Worm (Caenorhabditis elegans) whole organism, L1 larva: ENCODE data around the gene cyy-1.

Experiments
- C04F5.9 ChIP-seq: sonication (generic microtip); optimal IDR thresholded peaks from 2 replicates; lab custom pipeline; 2016; ENCODE audit warnings: missing genetic modification characterization, missing compliant biosample characterization
- C16A3.4 ChIP-seq: fragments of 150-350 bp; optimal IDR thresholded peaks from 2 replicates; lab custom pipeline; 2014; ENCODE audit warnings: missing biosample characterization, missing genetic modification characterization
- F16B12.6 ChIP-seq: fragments of 150-350 bp; optimal IDR thresholded peaks from 2 replicates; lab custom pipeline; 2014; ENCODE audit warnings: missing biosample characterization, missing genetic modification characterization
- Y116A8C.19 ChIP-seq: sonication (generic microtip); optimal IDR thresholded peaks from 2 replicates; lab custom pipeline; 2016; ENCODE audit warnings: missing compliant biosample characterization, missing genetic modification characterization, borderline replicate concordance
- aha-1 ChIP-seq: fragments of 150-350 bp; optimal IDR thresholded peaks from 2 replicates; lab custom pipeline; 2014; ENCODE audit warnings: missing biosample characterization, missing genetic modification characterization
- alr-1 ChIP-seq: fragments of 200-800 bp; sonication (Bioruptor generic); optimal IDR thresholded peaks from 2 replicates; lab custom pipeline; 2018; ENCODE audit warnings: borderline replicate concordance, mild to moderate bottlenecking, missing genetic modification characterization, missing compliant biosample characterization
- aly-2 ChIP-seq: fragments of 150-350 bp; optimal IDR thresholded peaks from 2 replicates; lab custom pipeline; 2014; ENCODE audit warnings: missing biosample characterization, missing genetic modification characterization
- blmp-1 ChIP-seq: fragments of 150-350 bp; optimal IDR thresholded peaks from 2 replicates; lab custom pipeline; 2014; ENCODE audit warnings: missing biosample characterization, missing genetic modification characterization
- ceh-63 ChIP-seq: fragments of 200-800 bp; sonication (Bioruptor generic); optimal IDR thresholded peaks from 2 replicates; lab custom pipeline; 2018; ENCODE audit warnings: mild to moderate bottlenecking, missing genetic modification characterization, missing compliant biosample characterization
- ceh-82 ChIP-seq, 3 experiments: fragments of 150-350 bp in 1 of 3; sonication (generic microtip) in 2 of 3; optimal IDR thresholded peaks; 2 replicates each; lab custom pipeline; 2014 to 2017; ENCODE audit warnings: missing biosample characterization in 3 of 3, missing genetic modification characterization in 3 of 3
- ces-1 ChIP-seq: fragments of 150-350 bp; optimal IDR thresholded peaks from 2 replicates; lab custom pipeline; 2014; ENCODE audit warnings: missing biosample characterization, missing genetic modification reagents, missing genetic modification characterization
- dpl-1 ChIP-seq, 3 experiments: fragments of 150-350 bp in 2 of 3; sonication (generic microtip) in 1 of 3; optimal IDR thresholded peaks; 2 replicates each; lab custom pipeline; 2014 to 2017; ENCODE audit warnings: missing biosample characterization in 3 of 3, missing genetic modification characterization in 3 of 3, missing genetic modification reagents in 3 of 3
- efl-1 ChIP-seq, 4 experiments: fragments of 150-350 bp; optimal IDR thresholded peaks in 3 of 4; peaks in 1 of 4; 1 replicate in 1 of 4; 2 replicates in 3 of 4; lab custom pipeline; 2014; ENCODE audit warnings: missing biosample characterization in 2 of 4, missing genetic modification characterization in 2 of 4, missing genetic modification reagents in 2 of 4
- efl-3 ChIP-seq: fragments of 200-800 bp; sonication (Bioruptor generic); optimal IDR thresholded peaks from 2 replicates; lab custom pipeline; 2018; ENCODE audit warnings: mild to moderate bottlenecking, missing genetic modification characterization, missing compliant biosample characterization
- fkh-10 ChIP-seq: sonication (generic microtip); optimal IDR thresholded peaks from 2 replicates; lab custom pipeline; 2017; ENCODE audit warnings: missing biosample characterization, missing genetic modification reagents, missing genetic modification characterization
- fkh-4 ChIP-seq: sonication (generic microtip); optimal IDR thresholded peaks from 2 replicates; lab custom pipeline; 2016; ENCODE audit warnings: missing compliant biosample characterization, missing genetic modification characterization, borderline replicate concordance
- fkh-8 ChIP-seq: sonication (generic microtip); optimal IDR thresholded peaks from 2 replicates; lab custom pipeline; 2016; ENCODE audit warnings: mild to moderate bottlenecking, missing genetic modification characterization, missing compliant biosample characterization
- hpl-2 ChIP-seq: fragments of 150-350 bp; optimal IDR thresholded peaks from 2 replicates; lab custom pipeline; 2014; ENCODE audit warnings: missing biosample characterization, missing genetic modification reagents, missing genetic modification characterization
- irx-1 ChIP-seq: sonication (generic microtip); optimal IDR thresholded peaks from 2 replicates; lab custom pipeline; 2016; ENCODE audit warnings: missing genetic modification characterization, missing compliant biosample characterization
- lin-35 ChIP-seq, 2 experiments: fragments of 150-350 bp; optimal IDR thresholded peaks; 2 replicates each; lab custom pipeline; 2014; ENCODE audit warnings: missing biosample characterization in 2 of 2, missing genetic modification characterization in 2 of 2, missing genetic modification reagents in 2 of 2
- lsy-2 ChIP-seq, 2 experiments: fragments of 150-350 bp; optimal IDR thresholded peaks; 2 replicates each; lab custom pipeline; 2014; ENCODE audit warnings: missing biosample characterization in 2 of 2, missing genetic modification characterization in 2 of 2
- mef-2 ChIP-seq: fragments of 150-350 bp; optimal IDR thresholded peaks from 2 replicates; lab custom pipeline; 2014; ENCODE audit warnings: missing biosample characterization, missing genetic modification characterization
- mep-1 ChIP-seq: fragments of 150-350 bp; optimal IDR thresholded peaks from 2 replicates; lab custom pipeline; 2014; ENCODE audit warnings: missing biosample characterization, missing genetic modification characterization
- nhr-12 ChIP-seq: sonication (generic microtip); optimal IDR thresholded peaks from 2 replicates; lab custom pipeline; 2017; ENCODE audit warnings: missing biosample characterization, missing genetic modification characterization
- nhr-19 ChIP-seq: fragments of 200-800 bp; sonication (Bioruptor generic); conservative IDR thresholded peaks from 2 replicates; pipeline ENCODE4 v1.3.6; 2022; ENCODE audit warnings: missing genetic modification characterization, missing compliant biosample characterization
- nhr-20 ChIP-seq: sonication (generic microtip); optimal IDR thresholded peaks from 2 replicates; lab custom pipeline; 2016; ENCODE audit warnings: mild to moderate bottlenecking, missing genetic modification characterization, missing compliant biosample characterization
- nhr-28 ChIP-seq: fragments of 150-350 bp; optimal IDR thresholded peaks from 2 replicates; lab custom pipeline; 2014; ENCODE audit warnings: missing biosample characterization, missing genetic modification characterization
- nhr-47 ChIP-seq: sonication (generic microtip); optimal IDR thresholded peaks from 2 replicates; lab custom pipeline; 2016; ENCODE audit warnings: mild to moderate bottlenecking, missing genetic modification characterization, moderate library complexity, missing compliant biosample characterization
- nhr-71 ChIP-seq: sonication (generic microtip); optimal IDR thresholded peaks from 2 replicates; lab custom pipeline; 2016; ENCODE audit warnings: mild to moderate bottlenecking, missing genetic modification characterization, moderate library complexity, missing compliant biosample characterization
- nhr-77 ChIP-seq: fragments of 150-350 bp; optimal IDR thresholded peaks from 2 replicates; lab custom pipeline; 2014; ENCODE audit warnings: missing biosample characterization, missing genetic modification characterization
- nhr-84 ChIP-seq: sonication (generic microtip); optimal IDR thresholded peaks from 2 replicates; lab custom pipeline; 2017; ENCODE audit warnings: missing biosample characterization, missing genetic modification characterization
- nhr-85 ChIP-seq: sonication (generic microtip); peaks from one replicate; lab custom pipeline; 2016; ENCODE audit warnings: missing genetic modification characterization, inconsistent platforms, missing compliant biosample characterization
- nhr-90 ChIP-seq: sonication (generic microtip); optimal IDR thresholded peaks from 2 replicates; lab custom pipeline; 2016; ENCODE audit warnings: mild to moderate bottlenecking, missing genetic modification characterization, missing compliant biosample characterization; ENCODE audit not compliant: poor library complexity
- pag-3 ChIP-seq: sonication (generic microtip); optimal IDR thresholded peaks from 2 replicates; lab custom pipeline; 2017; ENCODE audit warnings: missing genetic modification characterization, mild to moderate bottlenecking, missing compliant biosample characterization, antibody characterized with exemption, borderline replicate concordance; ENCODE audit not compliant: insufficient read depth
- pqm-1 ChIP-seq: sonication (generic microtip); optimal IDR thresholded peaks from 3 replicates; lab custom pipeline; 2017; ENCODE audit warnings: missing biosample characterization, missing genetic modification characterization
- rnt-1 ChIP-seq: sonication (generic microtip); optimal IDR thresholded peaks from 2 replicates; lab custom pipeline; 2016; ENCODE audit warnings: mild to moderate bottlenecking, missing genetic modification characterization, moderate library complexity, missing compliant biosample characterization
- skn-1 ChIP-seq: fragments of 150-350 bp; optimal IDR thresholded peaks from 2 replicates; lab custom pipeline; 2014; ENCODE audit warnings: missing biosample characterization, missing genetic modification characterization
- snpc-4 ChIP-seq: fragments of 150-350 bp; optimal IDR thresholded peaks from 2 replicates; lab custom pipeline; 2014; ENCODE audit warnings: missing biosample characterization, missing genetic modification characterization
- snu-23 ChIP-seq: sonication (generic microtip); optimal IDR thresholded peaks from 2 replicates; lab custom pipeline; 2016; ENCODE audit warnings: missing genetic modification characterization, missing compliant biosample characterization
- tbx-2 ChIP-seq: sonication (generic microtip); optimal IDR thresholded peaks from 2 replicates; lab custom pipeline; 2016; ENCODE audit warnings: missing genetic modification characterization, missing compliant biosample characterization
- tlp-1 ChIP-seq: fragments of 150-350 bp; optimal IDR thresholded peaks from 2 replicates; lab custom pipeline; 2014; ENCODE audit warnings: missing biosample characterization, missing genetic modification characterization
- unc-130 ChIP-seq: fragments of 150-350 bp; optimal IDR thresholded peaks from 2 replicates; lab custom pipeline; 2017; ENCODE audit warnings: missing biosample characterization, missing genetic modification characterization, inconsistent platforms
- unc-62 ChIP-seq: fragments of 150-350 bp; optimal IDR thresholded peaks from 2 replicates; lab custom pipeline; 2014; ENCODE audit warnings: missing biosample characterization, missing genetic modification reagents, missing genetic modification characterization
- unc-98 ChIP-seq: fragments of 200-800 bp; sonication (Bioruptor generic); IDR thresholded peaks from 2 replicates; pipeline ENCODE4 v1.3.6; 2022; ENCODE audit warnings: missing genetic modification characterization, missing compliant biosample characterization
- xbp-1 ChIP-seq: sonication (generic microtip); optimal IDR thresholded peaks from 2 replicates; lab custom pipeline; 2016; ENCODE audit warnings: missing genetic modification characterization, missing compliant biosample characterization
- zag-1 ChIP-seq: fragments of 150-350 bp; optimal IDR thresholded peaks from 2 replicates; lab custom pipeline; 2014; ENCODE audit warnings: missing biosample characterization, missing genetic modification characterization
- ztf-11 ChIP-seq, 2 experiments: sonication (generic microtip); optimal IDR thresholded peaks; 2 replicates each; lab custom pipeline; 2016 to 2017; ENCODE audit warnings: missing genetic modification characterization in 2 of 2, missing biosample characterization in 1 of 2, missing compliant biosample characterization in 1 of 2

The cyy-1 gene

ce11 chrIII:8429035-8429434, 23.4 kb downstream of the cyy-1 start, which contains the start of gene ZK1236.1:
ZK1236.1 (plus strand) TSS chrIII:8429297.
- TF ChIP-seq lsy-2 (tag; optimal IDR thresholded peaks at IDR 0.05; lab: Kevin White, UChicago) (no peak), nhr-19 (no peak), mef-2 (no peak), nhr-84 (tag; lab: Kevin White, UChicago) (no peak), hpl-2 (GFP tag; lab: Kevin White, UChicago) (no peak), efl-1 (optimal IDR thresholded peaks at IDR 0.05; lab: Kevin White, UChicago) (no peak), efl-1 (GFP tag; optimal IDR thresholded peaks at IDR 0.05 in 1 of 2; lab: Kevin White, UChicago) (no peak), dpl-1 (GFP tag; optimal IDR thresholded peaks at IDR 0.05; lab: Kevin White, UChicago) (peak in 1 of 3 experiments; percentile 6), lin-35 (GFP tag; optimal IDR thresholded peaks at IDR 0.05; lab: Kevin White, UChicago) (peak in 1 of 2 experiments; percentile 10), nhr-90 (no peak), C16A3.4 (tag; lab: Kevin White, UChicago) (no peak), skn-1 (tag; lab: Kevin White, UChicago) (no peak), pqm-1 (no peak), zag-1 (no peak), aly-2 (no peak), snpc-4 (no peak)
- TF ChIP-seq, all 84 proteins: peak for 2

ce11 chrIII:8429497-8429896, 23.8 kb downstream of the cyy-1 start:
- no peak for TF ChIP-seq efl-1 (optimal IDR thresholded peaks at IDR 0.05; lab: Kevin White, UChicago)
- peak in 1 of 2 experiments; percentile 91 for TF ChIP-seq efl-1 (GFP tag; optimal IDR thresholded peaks at IDR 0.05 in 1 of 2; lab: Kevin White, UChicago)
- no peak for TF ChIP-seq ceh-82 (tag; optimal IDR thresholded peaks at IDR 0.05; lab: Kevin White, UChicago)

DNA sequence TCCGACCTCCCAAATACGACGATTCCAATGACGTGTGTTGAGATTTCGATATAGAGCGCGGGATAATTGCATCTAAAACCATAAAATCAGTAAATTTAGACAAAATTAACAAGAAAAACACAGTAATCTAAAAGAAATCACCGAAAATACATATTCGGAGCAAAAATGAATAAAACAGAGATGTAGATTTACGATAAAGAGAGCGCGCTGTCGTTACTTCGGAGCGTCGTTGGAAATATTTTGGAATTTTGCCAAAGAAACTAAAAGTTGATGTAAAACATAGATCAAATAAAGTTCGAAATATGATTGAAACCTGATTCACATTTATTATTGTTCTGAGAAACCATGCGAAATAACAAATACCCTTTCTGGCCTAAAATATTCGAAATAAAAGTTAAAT, 26.5 kb downstream of the cyy-1 start, which contains the start of gene ZK1236.5:
ZK1236.5 (minus strand) TSS at position 72 of the 400 bp plus-strand sequence.
- TF ChIP-seq pag-3 (no peak), unc-130 (tag; lab: Kevin White, UChicago) (no peak), aha-1 (tag; lab: Kevin White, UChicago) (no peak), nhr-28 (no peak), efl-1 (optimal IDR thresholded peaks at IDR 0.05; lab: Kevin White, UChicago) (peak; percentile 47 to 59), efl-1 (GFP tag; optimal IDR thresholded peaks at IDR 0.05 in 1 of 2; lab: Kevin White, UChicago) (peak; percentile 48 to 94), fkh-4 (tag; lab: Kevin White, UChicago) (no peak), lsy-2 (tag; optimal IDR thresholded peaks at IDR 0.05; lab: Kevin White, UChicago) (peak; percentile 54 to 76), fkh-10 (GFP tag; lab: Kevin White, UChicago) (no peak), snu-23 (GFP tag; lab: Kevin White, UChicago) (peak; percentile 59), rnt-1 (tag; lab: Kevin White, UChicago) (peak; percentile 12), ceh-82 (tag; optimal IDR thresholded peaks at IDR 0.05; lab: Kevin White, UChicago) (peak in 1 of 3 experiments; percentile 26), C04F5.9 (tag; lab: Kevin White, UChicago) (no peak), ces-1 (GFP tag; lab: Kevin White, UChicago) (no peak), ceh-63 (GFP tag; lab: Kevin White, UChicago) (no peak), nhr-85 (tag; lab: Kevin White, UChicago) (peak; percentile 39), nhr-71 (tag; lab: Kevin White, UChicago) (peak; percentile 45), dpl-1 (GFP tag; optimal IDR thresholded peaks at IDR 0.05; lab: Kevin White, UChicago) (peak; percentile 20 to 56 (median 53)), mep-1 (tag; lab: Kevin White, UChicago) (peak; percentile 49), nhr-20 (tag; lab: Kevin White, UChicago) (no peak), tbx-2 (peak; percentile 11), fkh-8 (tag; lab: Kevin White, UChicago) (peak; percentile 28), blmp-1 (peak; percentile 62), aly-2 (peak; percentile 49), unc-62 (GFP tag; lab: Kevin White, UChicago) (no peak), nhr-47 (tag; lab: Kevin White, UChicago) (peak; percentile 50), Y116A8C.19 (tag; lab: Kevin White, UChicago) (no peak), nhr-77 (tag; lab: Kevin White, UChicago) (no peak), zag-1 (no peak), nhr-12 (tag; lab: Kevin White, UChicago) (no peak), nhr-19 (0 out of 2 replicates have a peak, but pooled peaks have one; percentile 9), ztf-11 (tag; optimal IDR thresholded peaks at IDR 0.05; lab: Kevin White, UChicago) (no peak), unc-98 (GFP tag; lab: Robert Waterston, UW) (no peak), irx-1 (tag; lab: Kevin White, UChicago) (no peak), F16B12.6 (no peak), alr-1 (tag; lab: Kevin White, UChicago) (no peak), xbp-1 (tag; lab: Kevin White, UChicago) (peak; percentile 39), lin-35 (GFP tag; optimal IDR thresholded peaks at IDR 0.05; lab: Kevin White, UChicago) (peak; percentile 43 to 67), efl-3 (no peak), C16A3.4 (tag; lab: Kevin White, UChicago) (peak; percentile 1), tlp-1 (tag; lab: Kevin White, UChicago) (no peak)
